Fruit fly (Drosophila melanogaster) whole organism, embryonic: ENCODE data around the gene alphaCOP.

ENCODE experiments used
- Bdp1 ChIP-seq: fragments of 200-800 bp; sonication (Bioruptor generic); optimal IDR thresholded peaks from 3 replicates; lab custom pipeline; 2016; ENCODE audit warnings: missing biosample characterization, missing genetic modification characterization
- Blimp-1 ChIP-seq: fragments of 200-800 bp; sonication (Bioruptor generic); optimal IDR thresholded peaks from 3 replicates; lab custom pipeline; 2018; ENCODE audit warnings: missing biosample characterization, missing genetic modification characterization, mild to moderate bottlenecking, moderate library complexity, missing genetic modification reagents
- BtbVII ChIP-seq: fragments of 200-800 bp; sonication (Bioruptor generic); optimal IDR thresholded peaks from 3 replicates; lab custom pipeline; 2017; ENCODE audit warnings: missing biosample characterization, mild to moderate bottlenecking, missing genetic modification characterization
- CG1024 ChIP-seq: fragments of 200-800 bp; sonication (Bioruptor generic); IDR thresholded peaks from 2 replicates; pipeline ENCODE4 v1.3.6; 2022; ENCODE audit warnings: missing biosample characterization, missing genetic modification characterization
- CG10654 ChIP-seq: fragments of 200-800 bp; sonication (Bioruptor generic); optimal IDR thresholded peaks from 2 replicates; lab custom pipeline; 2016; ENCODE audit warnings: missing biosample characterization, missing genetic modification characterization
- CG11723 ChIP-seq: fragments of 200-800 bp; sonication (Bioruptor generic); optimal IDR thresholded peaks from 2 replicates; lab custom pipeline; 2017; ENCODE audit warnings: missing biosample characterization, mild to moderate bottlenecking, missing genetic modification characterization
- CG13775 ChIP-seq: fragments of 200-800 bp; sonication (Bioruptor generic); optimal IDR thresholded peaks from 3 replicates; lab custom pipeline; 2017; ENCODE audit warnings: missing biosample characterization, mild to moderate bottlenecking, missing genetic modification characterization
- CG14441 ChIP-seq: fragments of 200-800 bp; sonication (Bioruptor generic); IDR thresholded peaks from 2 replicates; pipeline ENCODE4 v1.3.6; 2022; ENCODE audit warnings: missing biosample characterization, missing genetic modification characterization
- CG14860 ChIP-seq: fragments of 200-800 bp; sonication (Bioruptor generic); IDR thresholded peaks from 3 replicates; pipeline ENCODE4 v1.3.6; 2022; ENCODE audit warnings: missing biosample characterization, missing genetic modification characterization; ENCODE audit not compliant: partially characterized antibody
- CG15269 ChIP-seq: fragments of 200-800 bp; sonication (Bioruptor generic); optimal IDR thresholded peaks from 2 replicates; lab custom pipeline; 2018; ENCODE audit warnings: missing biosample characterization, mild to moderate bottlenecking, missing genetic modification characterization, moderate library complexity
- CG15696 ChIP-seq: fragments of 200-800 bp; sonication (Bioruptor generic); optimal IDR thresholded peaks from 2 replicates; lab custom pipeline; 2019; ENCODE audit warnings: missing biosample characterization, mild to moderate bottlenecking, missing genetic modification characterization, moderate library complexity
- CG17802 ChIP-seq: fragments of 200-800 bp; sonication (Bioruptor generic); optimal IDR thresholded peaks from 2 replicates; lab custom pipeline; 2018; ENCODE audit warnings: missing biosample characterization, mild to moderate bottlenecking, missing genetic modification characterization, moderate library complexity
- CG1792 ChIP-seq: fragments of 200-800 bp; sonication (Bioruptor generic); optimal IDR thresholded peaks from 2 replicates; lab custom pipeline; 2016; ENCODE audit warnings: missing biosample characterization, missing genetic modification characterization
- CG3407 ChIP-seq: fragments of 200-800 bp; sonication (Bioruptor generic); optimal IDR thresholded peaks from 2 replicates; lab custom pipeline; 2018; ENCODE audit warnings: missing biosample characterization, mild to moderate bottlenecking, missing genetic modification characterization
- CG34422 ChIP-seq: fragments of 200-800 bp; sonication (Bioruptor generic); IDR thresholded peaks from 3 replicates; pipeline ENCODE4 v1.3.6; 2022; ENCODE audit warnings: missing biosample characterization, missing genetic modification characterization
- CG3995 ChIP-seq: fragments of 200-800 bp; sonication (Bioruptor generic); optimal IDR thresholded peaks from 3 replicates; lab custom pipeline; 2016; ENCODE audit warnings: missing biosample characterization, missing genetic modification characterization
- CG4328 ChIP-seq: fragments of 200-800 bp; sonication (Bioruptor generic); optimal IDR thresholded peaks from 3 replicates; lab custom pipeline; 2017; ENCODE audit warnings: missing biosample characterization, missing genetic modification reagents, missing genetic modification characterization
- CG4404 ChIP-seq: fragments of 200-800 bp; sonication (Bioruptor generic); IDR thresholded peaks from 2 replicates; pipeline ENCODE4 v1.3.6; 2022; ENCODE audit warnings: missing biosample characterization, missing genetic modification characterization
- CG5245 ChIP-seq: fragments of 200-800 bp; sonication (Bioruptor generic); optimal IDR thresholded peaks from 3 replicates; lab custom pipeline; 2016; ENCODE audit warnings: missing biosample characterization, missing genetic modification characterization
- CG8089 ChIP-seq: fragments of 200-800 bp; sonication (Bioruptor generic); optimal IDR thresholded peaks from 3 replicates; lab custom pipeline; 2016; ENCODE audit warnings: missing biosample characterization, missing genetic modification characterization
- D19A ChIP-seq: fragments of 200-800 bp; optimal IDR thresholded peaks from 3 replicates; lab custom pipeline; 2019; ENCODE audit warnings: missing biosample characterization, mild to moderate bottlenecking, missing genetic modification characterization, moderate library complexity
- Dad ChIP-seq: fragments of 200-800 bp; sonication (Bioruptor generic); optimal IDR thresholded peaks from 3 replicates; lab custom pipeline; 2016; ENCODE audit warnings: missing biosample characterization, missing genetic modification characterization
- Dll ChIP-seq: fragments of 200-800 bp; sonication (Bioruptor generic); IDR thresholded peaks from 4 replicates; pipeline ENCODE4 v1.3.6; 2022; ENCODE audit warnings: missing biosample characterization, missing genetic modification characterization; ENCODE audit not compliant: partially characterized antibody
- Ets65A ChIP-seq: fragments of 200-800 bp; sonication (Bioruptor generic); peaks from one replicate; lab custom pipeline; 2016; ENCODE audit warnings: missing biosample characterization, missing genetic modification characterization
- Gsc ChIP-seq: fragments of 200-800 bp; sonication (Bioruptor generic); IDR thresholded peaks from 2 replicates; pipeline ENCODE4 v1.3.6; 2022; ENCODE audit warnings: missing biosample characterization, missing genetic modification characterization
- H2.0 ChIP-seq: fragments of 200-800 bp; sonication (Bioruptor generic); IDR thresholded peaks from 2 replicates; pipeline ENCODE4 v1.3.6; 2022; ENCODE audit warnings: missing biosample characterization, missing genetic modification characterization
- Hmr ChIP-seq: fragments of 200-800 bp; sonication (Bioruptor generic); optimal IDR thresholded peaks from 3 replicates; lab custom pipeline; 2017; ENCODE audit warnings: mild to moderate bottlenecking, missing biosample characterization, missing genetic modification reagents, missing genetic modification characterization
- Hr51 ChIP-seq, 2 experiments: fragments of 200-800 bp; sonication (Bioruptor generic); optimal IDR thresholded peaks; 2 replicates in 1 of 2; 3 replicates in 1 of 2; lab custom pipeline; 2016 to 2018; ENCODE audit warnings: missing biosample characterization in 2 of 2, missing genetic modification characterization in 2 of 2, mild to moderate bottlenecking in 1 of 2, moderate library complexity in 1 of 2
- MBD-R2 ChIP-seq: fragments of 200-800 bp; sonication (Bioruptor generic); IDR thresholded peaks from 2 replicates; pipeline ENCODE4 v1.3.6; 2022; ENCODE audit warnings: missing biosample characterization, missing genetic modification characterization
- Sox100B ChIP-seq: fragments of 200-800 bp; sonication (Bioruptor generic); optimal IDR thresholded peaks from 3 replicates; lab custom pipeline; 2018; ENCODE audit warnings: missing biosample characterization, mild to moderate bottlenecking, missing genetic modification characterization
- Sry-β ChIP-seq: fragments of 200-800 bp; sonication (Bioruptor generic); optimal IDR thresholded peaks from 2 replicates; lab custom pipeline; 2018; ENCODE audit warnings: missing biosample characterization, mild to moderate bottlenecking, missing genetic modification characterization, moderate library complexity
- Xrp1 ChIP-seq: fragments of 200-800 bp; sonication (Bioruptor generic); IDR thresholded peaks from 2 replicates; pipeline ENCODE4 v1.3.6; 2022; ENCODE audit warnings: missing biosample characterization, missing genetic modification characterization
- abd-A ChIP-seq: fragments of 200-800 bp; sonication (Bioruptor generic); optimal IDR thresholded peaks from 3 replicates; lab custom pipeline; 2019; ENCODE audit warnings: missing biosample characterization, mild to moderate bottlenecking, missing genetic modification characterization, moderate library complexity
- ato ChIP-seq: fragments of 200-800 bp; sonication (Bioruptor generic); IDR thresholded peaks from 2 replicates; pipeline ENCODE4 v1.3.6; 2022; ENCODE audit warnings: missing biosample characterization, missing genetic modification characterization; ENCODE audit not compliant: partially characterized antibody
- bab2 ChIP-seq: fragments of 200-800 bp; sonication (Bioruptor generic); optimal IDR thresholded peaks from 2 replicates; lab custom pipeline; 2016; ENCODE audit warnings: missing biosample characterization, missing genetic modification characterization
- btn ChIP-seq: fragments of 200-800 bp; sonication (Bioruptor generic); optimal IDR thresholded peaks from 2 replicates; lab custom pipeline; 2016; ENCODE audit warnings: missing biosample characterization, missing genetic modification characterization
- chn ChIP-seq: fragments of 200-800 bp; sonication (Bioruptor generic); optimal IDR thresholded peaks from 2 replicates; lab custom pipeline; 2016; ENCODE audit warnings: missing biosample characterization, missing genetic modification characterization
- dmrt99B ChIP-seq: fragments of 200-800 bp; sonication (Bioruptor generic); optimal IDR thresholded peaks from 2 replicates; lab custom pipeline; 2018; ENCODE audit warnings: missing biosample characterization, mild to moderate bottlenecking, missing genetic modification characterization, moderate library complexity
- en ChIP-seq: fragments of 200-800 bp; sonication (Bioruptor generic); optimal IDR thresholded peaks from 2 replicates; lab custom pipeline; 2016; ENCODE audit warnings: missing biosample characterization, missing genetic modification characterization
- gem ChIP-seq: fragments of 200-800 bp; sonication (Bioruptor generic); optimal IDR thresholded peaks from 2 replicates; lab custom pipeline; 2019; ENCODE audit warnings: missing biosample characterization, mild to moderate bottlenecking, missing genetic modification characterization, moderate library complexity
- gt ChIP-seq: fragments of 200-800 bp; sonication (Bioruptor generic); IDR thresholded peaks from 2 replicates; pipeline ENCODE4 v1.3.6; 2022; ENCODE audit warnings: missing biosample characterization, missing genetic modification characterization
- kni ChIP-seq: fragments of 200-800 bp; sonication (Bioruptor generic); optimal IDR thresholded peaks from 3 replicates; lab custom pipeline; 2017; ENCODE audit warnings: mild to moderate bottlenecking, missing biosample characterization, missing genetic modification reagents, missing genetic modification characterization
- onecut ChIP-seq: fragments of 200-800 bp; sonication (Bioruptor generic); IDR thresholded peaks from 2 replicates; pipeline ENCODE4 v1.3.6; 2022; ENCODE audit warnings: missing biosample characterization, missing genetic modification characterization
- pan ChIP-seq, 4 experiments: fragments of >200 bp in 3 of 4; fragments of 200-800 bp in 1 of 4; sonication (Bioruptor generic) in 1 of 4; optimal IDR thresholded peaks in 3 of 4; IDR thresholded peaks in 1 of 4; 2 replicates each; pipeline versions ENCODE4 v1.3.6 to Lab custom; 2017 to 2022; ENCODE audit warnings: missing biosample characterization in 2 of 4, missing genetic modification characterization in 2 of 4, mixed read lengths in 1 of 4
- ro ChIP-seq: fragments of 200-800 bp; sonication (Bioruptor generic); IDR thresholded peaks from 2 replicates; pipeline ENCODE4 v1.3.6; 2022; ENCODE audit warnings: missing biosample characterization, missing genetic modification characterization
- shn ChIP-seq: fragments of 200-800 bp; sonication (Bioruptor generic); optimal IDR thresholded peaks from 3 replicates; lab custom pipeline; 2016; ENCODE audit warnings: missing biosample characterization, missing genetic modification characterization
- tap ChIP-seq: fragments of 200-800 bp; optimal IDR thresholded peaks from 3 replicates; lab custom pipeline; 2019; ENCODE audit warnings: missing biosample characterization, mild to moderate bottlenecking, missing genetic modification characterization, moderate library complexity
- twi ChIP-seq: fragments of 200-800 bp; optimal IDR thresholded peaks from 2 replicates; lab custom pipeline; 2019; ENCODE audit warnings: missing biosample characterization, mild to moderate bottlenecking, missing genetic modification characterization, moderate library complexity
- z ChIP-seq: fragments of 200-800 bp; sonication (Bioruptor generic); IDR thresholded peaks from 3 replicates; pipeline ENCODE4 v1.3.6; 2022; ENCODE audit warnings: missing biosample characterization, missing genetic modification characterization

Gene alphaCOP

DNA sequence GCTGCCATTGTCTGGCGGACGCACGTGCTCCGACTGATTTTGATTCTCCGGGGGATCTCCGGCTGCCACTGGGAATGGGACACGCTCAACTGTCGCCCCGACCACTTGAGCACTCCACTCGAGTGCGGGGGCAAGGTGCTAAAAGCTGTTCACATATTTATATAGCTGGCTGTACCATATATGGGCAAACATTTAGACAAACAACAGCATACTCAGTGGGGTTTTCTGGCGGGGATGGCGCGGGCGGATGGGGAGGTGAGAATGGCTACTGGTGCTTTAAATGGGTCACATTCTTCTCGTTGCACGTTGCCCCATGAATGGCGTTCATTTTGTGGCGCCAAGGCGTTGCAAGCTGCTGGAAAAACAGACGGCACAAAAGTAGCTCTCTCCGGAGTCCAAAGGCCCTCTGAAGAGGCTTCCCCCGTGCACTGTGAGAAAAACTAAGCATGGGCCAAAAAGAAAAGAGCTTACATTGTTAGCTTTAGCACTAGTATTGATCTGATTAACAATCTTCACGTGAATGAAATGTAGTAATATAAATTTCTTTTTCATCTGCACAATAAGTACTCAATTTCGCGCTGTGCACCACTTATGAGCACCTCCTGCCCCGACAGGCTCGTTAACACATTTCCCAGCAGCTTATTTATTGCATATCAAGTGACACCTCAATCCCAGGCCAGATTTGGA, 45.9 kb upstream of the alphaCOP start (continued):
- TF ChIP-seq Dll (GFP tag; lab: Robert Waterston, UW) (no peak), CG1792 (GFP tag; lab: Kevin White, UChicago) (no peak), CG4328 (peak; percentile 42), gem (tag; lab: Kevin White, UChicago) (peak; percentile 50), dmrt99B (tag; lab: Kevin White, UChicago) (peak; percentile 51), ato (GFP tag; lab: Robert Waterston, UW) (no peak), CG11723 (GFP tag; lab: Kevin White, UChicago) (peak; percentile 8), twi (tag; lab: Kevin White, UChicago) (no peak), CG15269 (tag; lab: Kevin White, UChicago) (no peak), CG3995 (GFP tag; lab: Kevin White, UChicago) (no peak), CG8089 (peak; percentile 21), tap (tag; lab: Kevin White, UChicago) (no peak), CG4404 (no peak), chn (GFP tag; lab: Kevin White, UChicago) (no peak), Blimp-1 (GFP tag; lab: Kevin White, UChicago) (peak; percentile 58), Dad (GFP tag; lab: Kevin White, UChicago) (peak; percentile 27), shn (GFP tag; lab: Kevin White, UChicago) (no peak), CG17802 (tag; lab: Kevin White, UChicago) (no peak), Sox100B (GFP tag; lab: Kevin White, UChicago) (peak; percentile 36), Xrp1 (GFP tag; lab: Robert Waterston, UW) (peak; percentile 63; the same call in 1 of the 2 replicates), CG34422 (GFP tag; lab: Robert Waterston, UW) (0 out of 3 replicates have a peak, but pooled peaks have one; percentile 22), onecut (peak; percentile 37; the same call in 1 of the 2 replicates), Sry-β (no peak), Gsc (GFP tag; lab: Robert Waterston, UW) (peak; percentile 15; the same call in 1 of the 2 replicates), kni (GFP tag; lab: Kevin White, UChicago) (peak; percentile 74), CG3407 (GFP tag; lab: Kevin White, UChicago) (peak; percentile 57), abd-A (tag; lab: Kevin White, UChicago) (no peak), Ets65A (GFP tag; lab: Kevin White, UChicago) (peak; percentile 75), CG13775 (GFP tag; lab: Kevin White, UChicago) (no peak), en (GFP tag; lab: Kevin White, UChicago) (no peak), bab2 (GFP tag; lab: Kevin White, UChicago) (peak; percentile 28), Hmr (peak; percentile 21), D19A (tag; lab: Kevin White, UChicago) (peak; percentile 8), MBD-R2 (no peak), CG10654 (GFP tag; lab: Kevin White, UChicago) (peak; percentile 17), CG1024 (no peak; the same call in 1 of the 2 replicates), btn (no peak), z (no peak), ro (GFP tag; lab: Robert Waterston, UW) (no peak), pan (optimal IDR thresholded peaks at IDR 0.05; lab: Kevin White, UChicago) (no peak), pan (GFP tag; optimal IDR thresholded peaks at IDR 0.05 in 1 of 2, IDR thresholded peaks at IDR 0.05 in 1 of 2) (no peak), Bdp1 (peak; percentile 8), CG5245 (GFP tag; lab: Kevin White, UChicago) (peak; percentile 22), CG14441 (GFP tag; lab: Robert Waterston, UW) (no peak), CG14860 (GFP tag; lab: Robert Waterston, UW) (no peak), CG15696 (no peak), H2.0 (GFP tag; lab: Robert Waterston, UW) (peak; percentile 36), BtbVII (peak; percentile 23), gt (GFP tag; lab: Robert Waterston, UW) (peak; percentile 30; the same call in 1 of the 2 replicates), Hr51 (GFP tag; optimal IDR thresholded peaks at IDR 0.05; lab: Kevin White, UChicago) (no peak)
